Fruit fly (Drosophila melanogaster) whole organism: ENCODE data around the gene CG18171.

Experiments used
- CG8478 ChIP-seq: fragments of >200 bp; optimal IDR thresholded peaks from 2 replicates; lab custom pipeline; 2018; ENCODE audit warnings: inconsistent platforms
- Dll ChIP-seq: fragments of >200 bp; optimal IDR thresholded peaks from 2 replicates; lab custom pipeline; 2017
- pan ChIP-seq: fragments of >200 bp; optimal IDR thresholded peaks from 2 replicates; lab custom pipeline; 2017
- psq ChIP-seq: fragments of >200 bp; optimal IDR thresholded peaks from 2 replicates; lab custom pipeline; 2017
- usp ChIP-seq: fragments of >200 bp; optimal IDR thresholded peaks from 2 replicates; lab custom pipeline; 2017; ENCODE audit warnings: missing biosample characterization, missing genetic modification characterization, mixed read lengths

DNA sequence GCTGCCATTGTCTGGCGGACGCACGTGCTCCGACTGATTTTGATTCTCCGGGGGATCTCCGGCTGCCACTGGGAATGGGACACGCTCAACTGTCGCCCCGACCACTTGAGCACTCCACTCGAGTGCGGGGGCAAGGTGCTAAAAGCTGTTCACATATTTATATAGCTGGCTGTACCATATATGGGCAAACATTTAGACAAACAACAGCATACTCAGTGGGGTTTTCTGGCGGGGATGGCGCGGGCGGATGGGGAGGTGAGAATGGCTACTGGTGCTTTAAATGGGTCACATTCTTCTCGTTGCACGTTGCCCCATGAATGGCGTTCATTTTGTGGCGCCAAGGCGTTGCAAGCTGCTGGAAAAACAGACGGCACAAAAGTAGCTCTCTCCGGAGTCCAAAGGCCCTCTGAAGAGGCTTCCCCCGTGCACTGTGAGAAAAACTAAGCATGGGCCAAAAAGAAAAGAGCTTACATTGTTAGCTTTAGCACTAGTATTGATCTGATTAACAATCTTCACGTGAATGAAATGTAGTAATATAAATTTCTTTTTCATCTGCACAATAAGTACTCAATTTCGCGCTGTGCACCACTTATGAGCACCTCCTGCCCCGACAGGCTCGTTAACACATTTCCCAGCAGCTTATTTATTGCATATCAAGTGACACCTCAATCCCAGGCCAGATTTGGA lies 32.1 kb downstream of the CG18171 start:
- TF ChIP-seq CG8478 (lab: Kevin White, UChicago) (no peak), usp (GFP tag; lab: Kevin White, UChicago) (no peak), pan (lab: Kevin White, UChicago) (no peak), Dll (lab: Kevin White, UChicago) (no peak), psq (no peak)
